Worm (Caenorhabditis elegans) whole organism, L1 larva: ENCODE measurements around the gene pnp-1.
A peak's percentile ranks its signal among the peaks of the same experiment; 100 is the strongest.

Experiments
- C04F5.9 ChIP-seq: sonication (generic microtip); optimal IDR thresholded peaks from 2 replicates; lab custom pipeline; 2016; ENCODE audit warnings: missing genetic modification characterization, missing compliant biosample characterization
- C16A3.4 ChIP-seq: fragments of 150-350 bp; optimal IDR thresholded peaks from 2 replicates; lab custom pipeline; 2014; ENCODE audit warnings: missing biosample characterization, missing genetic modification characterization
- Y116A8C.19 ChIP-seq: sonication (generic microtip); optimal IDR thresholded peaks from 2 replicates; lab custom pipeline; 2016; ENCODE audit warnings: missing compliant biosample characterization, missing genetic modification characterization, borderline replicate concordance
- aly-2 ChIP-seq: fragments of 150-350 bp; optimal IDR thresholded peaks from 2 replicates; lab custom pipeline; 2014; ENCODE audit warnings: missing biosample characterization, missing genetic modification characterization
- blmp-1 ChIP-seq: fragments of 150-350 bp; optimal IDR thresholded peaks from 2 replicates; lab custom pipeline; 2014; ENCODE audit warnings: missing biosample characterization, missing genetic modification characterization
- ceh-63 ChIP-seq: fragments of 200-800 bp; sonication (Bioruptor generic); optimal IDR thresholded peaks from 2 replicates; lab custom pipeline; 2018; ENCODE audit warnings: mild to moderate bottlenecking, missing genetic modification characterization, missing compliant biosample characterization
- ceh-88 ChIP-seq: fragments of 200-800 bp; sonication (Bioruptor generic); IDR thresholded peaks from 2 replicates; pipeline ENCODE4 v1.3.6; 2022; ENCODE audit warnings: missing genetic modification characterization, missing compliant biosample characterization
- dpl-1 ChIP-seq, 3 experiments: fragments of 150-350 bp in 2 of 3; sonication (generic microtip) in 1 of 3; optimal IDR thresholded peaks; 2 replicates each; lab custom pipeline; 2014 to 2017; ENCODE audit warnings: missing biosample characterization in 3 of 3, missing genetic modification characterization in 3 of 3, missing genetic modification reagents in 3 of 3
- dsc-1 ChIP-seq: sonication (generic microtip); optimal IDR thresholded peaks from 2 replicates; lab custom pipeline; 2016; ENCODE audit warnings: mild to moderate bottlenecking, missing genetic modification characterization, missing compliant biosample characterization
- efl-1 ChIP-seq, 4 experiments: fragments of 150-350 bp; optimal IDR thresholded peaks in 3 of 4; peaks in 1 of 4; 1 replicate in 1 of 4; 2 replicates in 3 of 4; lab custom pipeline; 2014; ENCODE audit warnings: missing biosample characterization in 2 of 4, missing genetic modification characterization in 2 of 4, missing genetic modification reagents in 2 of 4
- efl-3 ChIP-seq: fragments of 200-800 bp; sonication (Bioruptor generic); optimal IDR thresholded peaks from 2 replicates; lab custom pipeline; 2018; ENCODE audit warnings: mild to moderate bottlenecking, missing genetic modification characterization, missing compliant biosample characterization
- egl-13 ChIP-seq: sonication (generic microtip); optimal IDR thresholded peaks from 2 replicates; lab custom pipeline; 2016; ENCODE audit warnings: missing genotype, missing genetic modification reagents, missing genetic modification characterization, missing compliant biosample characterization
- elt-3 ChIP-seq, 6 experiments: fragments of 150-350 bp in 1 of 6; sonication (generic microtip); optimal IDR thresholded peaks; 2 replicates each; lab custom pipeline; 2017 to 2018; ENCODE audit warnings: missing biosample characterization in 6 of 6, missing genetic modification characterization in 6 of 6, inconsistent platforms in 1 of 6
- fkh-10 ChIP-seq: sonication (generic microtip); optimal IDR thresholded peaks from 2 replicates; lab custom pipeline; 2017; ENCODE audit warnings: missing biosample characterization, missing genetic modification reagents, missing genetic modification characterization
- fos-1 ChIP-seq: fragments of 150-350 bp; optimal IDR thresholded peaks from 2 replicates; lab custom pipeline; 2014; ENCODE audit warnings: missing biosample characterization, missing genetic modification characterization
- irx-1 ChIP-seq: sonication (generic microtip); optimal IDR thresholded peaks from 2 replicates; lab custom pipeline; 2016; ENCODE audit warnings: missing genetic modification characterization, missing compliant biosample characterization
- jun-1 ChIP-seq: fragments of 150-350 bp; optimal IDR thresholded peaks from 2 replicates; lab custom pipeline; 2014; ENCODE audit warnings: missing biosample characterization, missing genetic modification reagents, missing genetic modification characterization
- lin-14 ChIP-seq: fragments of 200-800 bp; sonication (Bioruptor generic); optimal IDR thresholded peaks from 2 replicates; lab custom pipeline; 2018; ENCODE audit warnings: mild to moderate bottlenecking, missing genetic modification characterization, moderate library complexity, missing compliant biosample characterization
- lin-39 ChIP-seq: fragments of 150-350 bp; optimal IDR thresholded peaks from 2 replicates; lab custom pipeline; 2014; ENCODE audit warnings: missing biosample characterization, missing genetic modification reagents, missing genetic modification characterization
- lir-3 ChIP-seq: sonication (generic microtip); optimal IDR thresholded peaks from 2 replicates; lab custom pipeline; 2016; ENCODE audit warnings: mild to moderate bottlenecking, missing genetic modification characterization, moderate library complexity, missing compliant biosample characterization; ENCODE audit not compliant: poor library complexity
- lsy-2 ChIP-seq, 2 experiments: fragments of 150-350 bp; optimal IDR thresholded peaks; 2 replicates each; lab custom pipeline; 2014; ENCODE audit warnings: missing biosample characterization in 2 of 2, missing genetic modification characterization in 2 of 2
- mep-1 ChIP-seq: fragments of 150-350 bp; optimal IDR thresholded peaks from 2 replicates; lab custom pipeline; 2014; ENCODE audit warnings: missing biosample characterization, missing genetic modification characterization
- nhr-11 ChIP-seq: fragments of 150-350 bp; optimal IDR thresholded peaks from 2 replicates; lab custom pipeline; 2014; ENCODE audit warnings: missing biosample characterization, missing genetic modification characterization
- nhr-47 ChIP-seq: sonication (generic microtip); optimal IDR thresholded peaks from 2 replicates; lab custom pipeline; 2016; ENCODE audit warnings: mild to moderate bottlenecking, missing genetic modification characterization, moderate library complexity, missing compliant biosample characterization
- nhr-71 ChIP-seq: sonication (generic microtip); optimal IDR thresholded peaks from 2 replicates; lab custom pipeline; 2016; ENCODE audit warnings: mild to moderate bottlenecking, missing genetic modification characterization, moderate library complexity, missing compliant biosample characterization
- nhr-84 ChIP-seq: sonication (generic microtip); optimal IDR thresholded peaks from 2 replicates; lab custom pipeline; 2017; ENCODE audit warnings: missing biosample characterization, missing genetic modification characterization
- nhr-90 ChIP-seq: sonication (generic microtip); optimal IDR thresholded peaks from 2 replicates; lab custom pipeline; 2016; ENCODE audit warnings: mild to moderate bottlenecking, missing genetic modification characterization, missing compliant biosample characterization; ENCODE audit not compliant: poor library complexity
- pag-3 ChIP-seq: sonication (generic microtip); optimal IDR thresholded peaks from 2 replicates; lab custom pipeline; 2017; ENCODE audit warnings: missing genetic modification characterization, mild to moderate bottlenecking, missing compliant biosample characterization, antibody characterized with exemption, borderline replicate concordance; ENCODE audit not compliant: insufficient read depth
- pax-3 ChIP-seq: fragments of 200-800 bp; sonication (Bioruptor generic); optimal IDR thresholded peaks from 2 replicates; lab custom pipeline; 2018; ENCODE audit warnings: mild to moderate bottlenecking, missing genetic modification characterization, moderate library complexity, missing compliant biosample characterization
- pqm-1 ChIP-seq: sonication (generic microtip); optimal IDR thresholded peaks from 3 replicates; lab custom pipeline; 2017; ENCODE audit warnings: missing biosample characterization, missing genetic modification characterization
- rnt-1 ChIP-seq: sonication (generic microtip); optimal IDR thresholded peaks from 2 replicates; lab custom pipeline; 2016; ENCODE audit warnings: mild to moderate bottlenecking, missing genetic modification characterization, moderate library complexity, missing compliant biosample characterization
- skn-1 ChIP-seq: fragments of 150-350 bp; optimal IDR thresholded peaks from 2 replicates; lab custom pipeline; 2014; ENCODE audit warnings: missing biosample characterization, missing genetic modification characterization
- snpc-4 ChIP-seq: fragments of 150-350 bp; optimal IDR thresholded peaks from 2 replicates; lab custom pipeline; 2014; ENCODE audit warnings: missing biosample characterization, missing genetic modification characterization
- snu-23 ChIP-seq: sonication (generic microtip); optimal IDR thresholded peaks from 2 replicates; lab custom pipeline; 2016; ENCODE audit warnings: missing genetic modification characterization, missing compliant biosample characterization
- swsn-7 ChIP-seq: sonication (generic microtip); optimal IDR thresholded peaks from 2 replicates; lab custom pipeline; 2016; ENCODE audit warnings: missing genetic modification characterization, missing compliant biosample characterization
- tlp-1 ChIP-seq: fragments of 150-350 bp; optimal IDR thresholded peaks from 2 replicates; lab custom pipeline; 2014; ENCODE audit warnings: missing biosample characterization, missing genetic modification characterization
- unc-86 ChIP-seq: sonication (generic microtip); optimal IDR thresholded peaks from 2 replicates; lab custom pipeline; 2016; ENCODE audit warnings: missing genetic modification characterization, missing compliant biosample characterization
- unc-98 ChIP-seq: fragments of 200-800 bp; sonication (Bioruptor generic); IDR thresholded peaks from 2 replicates; pipeline ENCODE4 v1.3.6; 2022; ENCODE audit warnings: missing genetic modification characterization, missing compliant biosample characterization
- vab-15 ChIP-seq: sonication (generic microtip); optimal IDR thresholded peaks from 2 replicates; lab custom pipeline; 2017; ENCODE audit warnings: missing genotype, mild to moderate bottlenecking, missing genetic modification characterization, missing compliant biosample characterization
- zag-1 ChIP-seq: fragments of 150-350 bp; optimal IDR thresholded peaks from 2 replicates; lab custom pipeline; 2014; ENCODE audit warnings: missing biosample characterization, missing genetic modification characterization

The pnp-1 gene

ce11 chrIV:261607-262006 lies 36.5 kb downstream of the pnp-1 start, which contains the start of gene pqbp-1.1 (continued):
- TF ChIP-seq C16A3.4 (tag; lab: Kevin White, UChicago) (peak; percentile 58), irx-1 (tag; lab: Kevin White, UChicago) (peak; percentile 32), Y116A8C.19 (tag; lab: Kevin White, UChicago) (no peak), lsy-2 (tag; optimal IDR thresholded peaks at IDR 0.05; lab: Kevin White, UChicago) (peak; percentile 76 to 82), tlp-1 (tag; lab: Kevin White, UChicago) (no peak), fos-1 (peak; percentile 42), nhr-47 (tag; lab: Kevin White, UChicago) (peak; percentile 77), jun-1 (peak; percentile 3), pag-3 (no peak), mep-1 (peak; percentile 66), rnt-1 (tag; lab: Kevin White, UChicago) (peak; percentile 18), pqm-1 (tag; lab: Kevin White, UChicago) (no peak), aly-2 (tag; lab: Kevin White, UChicago) (peak; percentile 58), vab-15 (tag; lab: Kevin White, UChicago) (no peak), swsn-7 (tag; lab: Kevin White, UChicago) (peak; percentile 55), snpc-4 (tag; lab: Kevin White, UChicago) (no peak), efl-1 (optimal IDR thresholded peaks at IDR 0.05; lab: Kevin White, UChicago) (peak; percentile 69 to 94), efl-1 (GFP tag; optimal IDR thresholded peaks at IDR 0.05 in 1 of 2; lab: Kevin White, UChicago) (peak; percentile 95 to 99), dpl-1 (GFP tag; optimal IDR thresholded peaks at IDR 0.05; lab: Kevin White, UChicago) (peak; percentile 89 to 95 (median 92)), lin-14 (GFP tag; lab: Kevin White, UChicago) (peak; percentile 71), ceh-88 (GFP tag; lab: Robert Waterston, UW) (no peak), fkh-10 (GFP tag; lab: Kevin White, UChicago) (peak; percentile 42), dsc-1 (peak; percentile 51), nhr-84 (tag; lab: Kevin White, UChicago) (no peak), C04F5.9 (tag; lab: Kevin White, UChicago) (peak; percentile 39), skn-1 (tag; lab: Kevin White, UChicago) (peak; percentile 41), unc-86 (peak; percentile 43), snu-23 (GFP tag; lab: Kevin White, UChicago) (peak; percentile 67)

ce11 chrIV:259142-259541 lies 39.0 kb downstream of the pnp-1 start, which contains the start of gene dpy-9:
TSS of gene dpy-9 (minus strand) at chrIV:259204.
- TF ChIP-seq elt-3 (tag; optimal IDR thresholded peaks at IDR 0.05; lab: Kevin White, UChicago) (peak in 1 of 6 experiments; percentile 50), unc-98 (GFP tag; lab: Robert Waterston, UW) (no peak), zag-1 (tag; lab: Kevin White, UChicago) (no peak), lin-39 (tag; lab: Kevin White, UChicago) (no peak), dsc-1 (no peak), efl-3 (no peak), lir-3 (tag; lab: Kevin White, UChicago) (no peak), blmp-1 (tag; lab: Kevin White, UChicago) (peak; percentile 96), egl-13 (tag; lab: Kevin White, UChicago) (no peak)

ce11 chrIV:258362-258761 lies 39.7 kb downstream of the pnp-1 start:
- TF ChIP-seq nhr-90 (tag; lab: Kevin White, UChicago) (no peak), nhr-11 (no peak), egl-13 (tag; lab: Kevin White, UChicago) (no peak), pax-3 (no peak), ceh-63 (no peak), nhr-71 (tag; lab: Kevin White, UChicago) (no peak), skn-1 (tag; lab: Kevin White, UChicago) (no peak)
